Fruit fly (Drosophila melanogaster): ENCODE data around the gene CG5276.
A peak's percentile ranks its signal among the peaks of the same experiment; 100 is the strongest.

The CG5276 gene

dm6 chr3R:11431395-11431977 lies at the start of gene CG5276, which contains the start of gene RpL24-like:
Gene CG5276 (plus strand): TSS chr3R:11431738.
Gene RpL24-like (minus strand): TSS chr3R:11431582.
- TF ChIP-seq maf-S (GFP tag; optimal IDR thresholded peaks at IDR 0.05) (no peak), sens (GFP tag) (no peak), Bteb2 (GFP tag; optimal IDR thresholded peaks at IDR 0.05) (no peak), CG11504 (tag; optimal IDR thresholded peaks at IDR 0.05) (no peak), H15 (GFP tag; IDR thresholded peaks at IDR 0.05) (no peak), nerfin-1 (tag; optimal IDR thresholded peaks at IDR 0.05) (peak; percentile 19), ttk (GFP tag; IDR thresholded peaks at IDR 0.05) (no peak), NC2β (GFP tag; optimal IDR thresholded peaks at IDR 0.05) (no peak), CG14014 (GFP tag; IDR thresholded peaks at IDR 0.05) (no peak), MBD-R2 (GFP tag; IDR thresholded peaks at IDR 0.05) (peak; percentile 94), tgo (GFP tag; IDR thresholded peaks at IDR 0.05) (no peak), Dad (GFP tag; optimal IDR thresholded peaks at IDR 0.05) (no peak), Oli (tag; optimal IDR thresholded peaks at IDR 0.05) (no peak), dan (GFP tag; IDR thresholded peaks at IDR 0.05) (no peak), mirr (GFP tag; optimal IDR thresholded peaks at IDR 0.05) (no peak), CG12769 (tag; optimal IDR thresholded peaks at IDR 0.05) (no peak), CG1024 (GFP tag; IDR thresholded peaks at IDR 0.05) (no peak), lola (GFP tag; optimal IDR thresholded peaks at IDR 0.05) (peak in 1 of 3 experiments; percentile 20), CG3995 (GFP tag; optimal IDR thresholded peaks at IDR 0.05) (peak; percentile 28), D (optimal IDR thresholded peaks at IDR 0.05) (peak; percentile 90), D (GFP tag; optimal IDR thresholded peaks at IDR 0.05) (no peak), eve (GFP tag; optimal IDR thresholded peaks at IDR 0.05) (no peak), CG17912 (GFP tag; optimal IDR thresholded peaks at IDR 0.05) (no peak), CG2199 (GFP tag; IDR thresholded peaks at IDR 0.05) (no peak), CG8290 (GFP tag; optimal IDR thresholded peaks at IDR 0.05) (no peak), CG8290 (tag; optimal IDR thresholded peaks at IDR 0.05) (no peak), CG33213 (GFP tag; optimal IDR thresholded peaks at IDR 0.05) (no peak), Nf-YC (tag; optimal IDR thresholded peaks at IDR 0.05) (no peak), unc-4 (GFP tag; IDR thresholded peaks at IDR 0.05; ENCODE audit: partially characterized antibody) (peak; percentile 69; the same call in 1 of the 2 replicates), TFAM (GFP tag; optimal IDR thresholded peaks at IDR 0.05) (no peak), CG10543 (GFP tag; optimal IDR thresholded peaks at IDR 0.05) (no peak), MTF-1 (GFP tag; optimal IDR thresholded peaks at IDR 0.05; ENCODE audit: borderline replicate concordance) (no peak), CG11560 (tag; IDR thresholded peaks at IDR 0.05) (no peak), CG8924 (tag; optimal IDR thresholded peaks at IDR 0.05) (peak; percentile 2), HLH3B (GFP tag; IDR thresholded peaks at IDR 0.05) (no peak), Ets97D (GFP tag; optimal IDR thresholded peaks at IDR 0.05) (peak; percentile 59), fru (optimal IDR thresholded peaks at IDR 0.05) (no peak), HLHmδ (GFP tag; optimal IDR thresholded peaks at IDR 0.05) (peak; percentile 67), Fer2 (tag; optimal IDR thresholded peaks at IDR 0.05) (no peak), wor (GFP tag; IDR thresholded peaks at IDR 0.05) (no peak), CG32772 (GFP tag; IDR thresholded peaks at IDR 0.05) (no peak), CG9876 (GFP tag; optimal IDR thresholded peaks at IDR 0.05) (no peak), Dbx (GFP tag; IDR thresholded peaks at IDR 0.05) (no peak), tin (GFP tag; optimal IDR thresholded peaks at IDR 0.05) (no peak), insv (GFP tag; optimal IDR thresholded peaks at IDR 0.05) (peak in 1 of 2 experiments; percentile 18), CG12071 (GFP tag; optimal IDR thresholded peaks at IDR 0.05) (no peak), ac (GFP tag; optimal IDR thresholded peaks at IDR 0.05) (no peak), CG14667 (GFP tag; IDR thresholded peaks at IDR 0.05) (no peak), Bgb (GFP tag; IDR thresholded peaks at IDR 0.05; ENCODE audit: partially characterized antibody) (no peak; the same call in 1 of the 2 replicates), CG8944 (GFP tag; optimal IDR thresholded peaks at IDR 0.05) (no peak), CG13775 (GFP tag; optimal IDR thresholded peaks at IDR 0.05) (peak; percentile 48), pnt (GFP tag; optimal IDR thresholded peaks at IDR 0.05) (no peak), Nf-YA (GFP tag; IDR thresholded peaks at IDR 0.05) (no peak)

All from whole organism, embryonic.